Worm (Caenorhabditis elegans) whole organism, mixed stage, embryonic: Measurements from ENCODE around the gene ptp-5.2.

Source experiments
- lsy-2 ChIP-seq: fragments of 150-350 bp; optimal IDR thresholded peaks from 2 replicates; lab custom pipeline; 2014; ENCODE audit warnings: missing biosample characterization, missing genetic modification characterization
- nhr-12 ChIP-seq: fragments of 150-350 bp; optimal IDR thresholded peaks from 2 replicates; lab custom pipeline; 2014; ENCODE audit warnings: missing biosample characterization, missing genetic modification characterization
- nhr-28 ChIP-seq: fragments of 150-350 bp; optimal IDR thresholded peaks from 2 replicates; lab custom pipeline; 2014; ENCODE audit warnings: missing biosample characterization, missing genetic modification characterization
- pha-4 ChIP-seq: fragments of 150-350 bp; optimal IDR thresholded peaks from 2 replicates; lab custom pipeline; 2018; ENCODE audit warnings: missing biosample characterization, missing genetic modification reagents, missing genetic modification characterization
- zip-8 ChIP-seq: fragments of 150-350 bp; optimal IDR thresholded peaks from 2 replicates; lab custom pipeline; 2014; ENCODE audit warnings: missing biosample characterization, missing genetic modification characterization

DNA sequence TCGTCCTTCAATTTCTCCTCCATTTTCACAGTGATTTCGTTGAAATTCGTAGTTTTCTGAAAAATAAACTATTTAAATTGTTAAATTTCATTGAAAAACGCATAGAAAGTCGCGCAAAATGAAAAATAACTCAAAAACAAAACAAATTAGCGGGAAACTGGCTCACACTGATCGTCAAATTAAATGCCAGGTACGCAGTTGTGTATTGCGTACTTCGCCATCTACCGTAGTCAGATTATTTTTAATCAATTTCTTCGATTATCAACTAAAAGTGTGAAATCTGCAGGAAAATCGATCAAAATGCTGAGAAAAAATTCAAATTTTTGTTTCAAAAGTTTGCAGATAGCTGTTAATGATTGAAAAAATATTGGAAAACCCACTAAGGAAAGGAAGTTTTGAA, 5.8 kb downstream of the ptp-5.2 start, which contains the start of gene Y57G11C.499:
- no peak for TF ChIP-seq nhr-28
- TF ChIP-seq zip-8 (tag; lab: Kevin White, UChicago), result no peak
- TF ChIP-seq lsy-2 (tag; lab: Kevin White, UChicago), result no peak
- TF ChIP-seq pha-4 (tag; lab: Kevin White, UChicago), result no peak
- no peak for TF ChIP-seq nhr-12 (tag; lab: Kevin White, UChicago)
